Worm (Caenorhabditis elegans): ENCODE results near the gene K09B11.4.

Gene K09B11.4

DNA sequence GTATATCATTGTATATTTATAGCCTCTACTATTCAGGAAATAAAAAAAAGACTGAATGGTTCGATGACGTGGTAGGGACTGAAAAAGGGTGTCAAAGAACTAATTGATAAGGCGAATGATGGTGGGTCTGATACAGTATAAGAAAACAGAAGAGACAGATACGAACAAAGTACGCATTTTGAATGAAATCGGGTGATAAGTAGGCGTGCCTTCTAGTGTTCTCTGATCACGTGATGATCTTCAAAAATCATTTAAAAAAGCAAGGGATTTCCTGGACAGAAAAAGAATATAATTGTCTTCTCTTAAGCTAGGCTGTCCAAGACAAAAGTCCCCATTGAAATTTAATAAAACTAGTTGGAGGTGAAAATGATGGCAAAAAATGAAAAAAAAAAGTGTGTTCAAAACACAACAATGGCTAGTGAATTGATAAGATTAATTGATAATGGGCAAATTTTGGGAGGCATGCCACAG is 36.1 kb upstream of the K09B11.4 start (continued):
- no peak for TF ChIP-seq snpc-4 (GFP tag; optimal IDR thresholded peaks at IDR 0.05)
- peak in 1 of 4 experiments; percentile 0 for TF ChIP-seq snpc-4 (tag; optimal IDR thresholded peaks at IDR 0.05)
- peak; percentile 69 for TF ChIP-seq nfyb-1 (GFP tag; IDR thresholded peaks at IDR 0.05)
- TF ChIP-seq lir-1 (GFP tag; conservative IDR thresholded peaks at IDR 0.05) = 0 out of 2 replicates have a peak, but pooled peaks have one; percentile 7
- no peak for TF ChIP-seq F55B11.4 (tag; optimal IDR thresholded peaks at IDR 0.05; ENCODE audit: borderline replicate concordance, insufficient read depth)
- no peak for TF ChIP-seq repo-1 (tag; optimal IDR thresholded peaks at IDR 0.05)
- no peak; the same call in 1 of the 2 replicates for TF ChIP-seq cebp-1 (GFP tag; IDR thresholded peaks at IDR 0.05)
- TF ChIP-seq cebp-1 (tag; optimal IDR thresholded peaks at IDR 0.05) = peak; percentile 34
- peak; percentile 77 for TF ChIP-seq lin-40 (tag; optimal IDR thresholded peaks at IDR 0.05)
- TF ChIP-seq ccch-3 (GFP tag; optimal IDR thresholded peaks at IDR 0.05) = no peak
- no peak for TF ChIP-seq pha-4 (tag; optimal IDR thresholded peaks at IDR 0.05)
- TF ChIP-seq unc-130 (GFP tag; optimal IDR thresholded peaks at IDR 0.05) = no peak
- TF ChIP-seq Y53G8AR.9 (GFP tag; conservative IDR thresholded peaks at IDR 0.05) = 0 out of 2 replicates have a peak, but pooled peaks have one; percentile 41
- TF ChIP-seq nhr-90 (tag; optimal IDR thresholded peaks at IDR 0.05) = peak; percentile 53
- TF ChIP-seq tbp1 (GFP tag; optimal IDR thresholded peaks at IDR 0.05) = peak; percentile 7
- TF ChIP-seq B0261.1 (tag; optimal IDR thresholded peaks at IDR 0.05) = no peak
- TF ChIP-seq fkh-3 (tag; optimal IDR thresholded peaks at IDR 0.05) = no peak
- TF ChIP-seq chd-7 (tag; optimal IDR thresholded peaks at IDR 0.05) = no peak
- peak; percentile 5 for TF ChIP-seq tlf-1 (GFP tag; optimal IDR thresholded peaks at IDR 0.05)
- no peak for TF ChIP-seq snpc-1.1 (tag; optimal IDR thresholded peaks at IDR 0.05; ENCODE audit: insufficient read depth)
- TF ChIP-seq atf-7 (tag; optimal IDR thresholded peaks at IDR 0.05) = peak; percentile 44
- TF ChIP-seq ceh-27 (GFP tag; optimal IDR thresholded peaks at IDR 0.05) = no peak
- no peak for TF ChIP-seq attf-3 (GFP tag; conservative IDR thresholded peaks at IDR 0.05)
- peak in 1 of 2 experiments; percentile 41 for TF ChIP-seq let-607 (tag; optimal IDR thresholded peaks at IDR 0.05)
- peak; percentile 55 for TF ChIP-seq ztf-26 (tag; optimal IDR thresholded peaks at IDR 0.05)

ce11 chrIV:13394686-13395085 is 34.7 kb upstream of the K09B11.4 start:
- TF ChIP-seq ama-1 (optimal IDR thresholded peaks at IDR 0.05) (peak; percentile 42), ama-1 (GFP tag; optimal IDR thresholded peaks at IDR 0.05) (no peak), lag-1 (GFP tag; IDR thresholded peaks at IDR 0.05) (no peak), tlf-1 (GFP tag; optimal IDR thresholded peaks at IDR 0.05) (no peak)

DNA sequence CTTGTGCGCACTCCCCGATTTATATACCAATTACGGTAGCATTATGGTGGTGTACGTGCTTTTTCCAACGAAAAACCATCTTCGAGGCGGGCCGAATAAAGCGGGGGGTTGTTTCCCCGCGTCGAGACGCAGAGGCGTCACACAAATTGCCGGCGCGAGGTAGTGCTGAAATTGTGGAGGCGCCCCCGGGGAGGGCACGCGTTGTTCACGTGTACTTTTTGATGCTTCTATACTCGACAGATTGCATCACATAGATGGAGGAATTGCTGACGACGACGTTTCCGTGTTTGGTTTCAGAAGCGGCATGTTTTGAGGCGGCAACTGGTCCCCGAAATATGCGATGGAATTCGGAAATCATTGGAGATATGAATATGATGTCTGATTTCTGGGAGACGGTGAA is 34.1 kb upstream of the K09B11.4 start:
- TF ChIP-seq lin-40 (tag; optimal IDR thresholded peaks at IDR 0.05) (peak; percentile 83), mxl-1 (tag; optimal IDR thresholded peaks at IDR 0.05) (no peak), lir-1 (GFP tag; conservative IDR thresholded peaks at IDR 0.05) (peak; percentile 44; the same call in 1 of the 2 replicates), madf-3 (GFP tag; IDR thresholded peaks at IDR 0.05) (0 out of 2 replicates have a peak, but pooled peaks have one; percentile 30), dpl-1 (GFP tag; optimal IDR thresholded peaks at IDR 0.05) (no peak), nhr-179 (tag; optimal IDR thresholded peaks at IDR 0.05) (no peak), attf-5 (GFP tag; optimal IDR thresholded peaks at IDR 0.05) (peak; percentile 64), madf-10 (tag; optimal IDR thresholded peaks at IDR 0.05) (peak; percentile 33), snpc-1.3 (tag; optimal IDR thresholded peaks at IDR 0.05; ENCODE audit: insufficient read depth) (no peak), him-1 (tag; optimal IDR thresholded peaks at IDR 0.05) (no peak), dpff-1 (tag; optimal IDR thresholded peaks at IDR 0.05) (no peak), ceh-100 (GFP tag; IDR thresholded peaks at IDR 0.05) (no peak), ztf-22 (GFP tag; optimal IDR thresholded peaks at IDR 0.05) (peak; percentile 62), Y95B8A.8 (GFP tag; IDR thresholded peaks at IDR 0.05) (no peak), pbrm-1 (GFP tag; IDR thresholded peaks at IDR 0.05) (peak; percentile 49; the same call in 1 of the 2 replicates), ztf-28 (GFP tag; IDR thresholded peaks at IDR 0.05) (no peak), cebp-2 (GFP tag; IDR thresholded peaks at IDR 0.05) (0 out of 2 replicates have a peak, but pooled peaks have one; percentile 6), C06A6.2 (GFP tag; conservative IDR thresholded peaks at IDR 0.05) (peak; percentile 77; the same call in 1 of the 2 replicates), unc-62 (GFP tag; optimal IDR thresholded peaks at IDR 0.05) (no peak), snpc-3.4 (tag; optimal IDR thresholded peaks at IDR 0.05) (no peak), madf-8 (GFP tag; conservative IDR thresholded peaks at IDR 0.05) (no peak)

Measured in whole organism, young adult.